Worm (Caenorhabditis elegans): Measurements from ENCODE around the gene col-2.

DNA sequence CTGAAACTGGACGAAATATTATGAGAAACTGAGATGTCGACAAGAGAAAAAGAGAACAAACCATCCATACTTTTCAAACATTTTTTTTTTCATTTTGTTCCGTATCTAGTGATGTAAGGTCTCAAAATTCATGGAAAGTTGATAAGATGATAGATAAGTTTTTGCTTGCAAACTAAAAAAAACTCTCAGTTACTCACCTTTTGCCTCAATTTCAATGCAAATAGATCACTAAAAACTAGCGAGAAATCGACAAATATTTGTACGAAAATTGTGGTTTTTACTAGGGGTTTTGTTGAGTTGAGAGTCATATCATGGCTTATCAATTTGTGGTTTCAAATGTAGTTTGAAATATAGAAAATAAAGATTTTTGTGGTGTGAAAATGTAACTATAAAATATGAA is 24.5 kb downstream of the col-2 start:
- TF ChIP-seq aly-2 (tag; optimal IDR thresholded peaks at IDR 0.05), result no peak
- no peak for TF ChIP-seq dmd-4 (tag; optimal IDR thresholded peaks at IDR 0.05)
- no peak for TF ChIP-seq elt-1 (tag; optimal IDR thresholded peaks at IDR 0.05)
- TF ChIP-seq fos-1 (tag; optimal IDR thresholded peaks at IDR 0.05), result peak; percentile 57
- no peak for TF ChIP-seq nhr-12 (tag; optimal IDR thresholded peaks at IDR 0.05)
- no peak for TF ChIP-seq skn-1 (tag; optimal IDR thresholded peaks at IDR 0.05)
- TF ChIP-seq nhr-77 (tag; optimal IDR thresholded peaks at IDR 0.05), result no peak
- no peak for TF ChIP-seq ztf-11 (tag; optimal IDR thresholded peaks at IDR 0.05)
- no peak for TF ChIP-seq egl-27 (tag; optimal IDR thresholded peaks at IDR 0.05)
- TF ChIP-seq elt-3 (tag; optimal IDR thresholded peaks at IDR 0.05), result no peak

All from whole organism, L2 larva.